Fruit fly (Drosophila melanogaster) whole organism, embryonic: ENCODE results near the gene CG32983.

Experiments
- Blimp-1 ChIP-seq: fragments of 200-800 bp; sonication (Bioruptor generic); optimal IDR thresholded peaks from 3 replicates; lab custom pipeline; 2018; ENCODE audit warnings: missing biosample characterization, missing genetic modification characterization, mild to moderate bottlenecking, moderate library complexity, missing genetic modification reagents
- Bteb2 ChIP-seq: fragments of 200-800 bp; sonication (Bioruptor generic); optimal IDR thresholded peaks from 2 replicates; lab custom pipeline; 2016; ENCODE audit warnings: missing biosample characterization, missing genetic modification characterization
- CG11456 ChIP-seq: fragments of 200-800 bp; sonication (Bioruptor generic); IDR thresholded peaks from 3 replicates; pipeline ENCODE4 v1.3.6; 2022; ENCODE audit warnings: missing biosample characterization, missing genetic modification characterization
- CG12659 ChIP-seq: fragments of 200-800 bp; sonication (Bioruptor generic); optimal IDR thresholded peaks from 3 replicates; lab custom pipeline; 2017; ENCODE audit warnings: mild to moderate bottlenecking, missing biosample characterization, missing genetic modification reagents, missing genetic modification characterization
- CG15479 ChIP-seq: fragments of 200-800 bp; sonication (Bioruptor generic); optimal IDR thresholded peaks from 3 replicates; lab custom pipeline; 2019; ENCODE audit warnings: missing biosample characterization, mild to moderate bottlenecking, missing genetic modification characterization, moderate library complexity
- CG18476 ChIP-seq: fragments of 200-800 bp; sonication (Bioruptor generic); optimal IDR thresholded peaks from 2 replicates; lab custom pipeline; 2016; ENCODE audit warnings: missing biosample characterization, mild to moderate bottlenecking, missing genetic modification characterization
- CG18764 ChIP-seq: fragments of 200-800 bp; sonication (Bioruptor generic); optimal IDR thresholded peaks from 3 replicates; lab custom pipeline; 2016; ENCODE audit warnings: missing biosample characterization, missing genetic modification characterization
- CG3065 ChIP-seq: fragments of 200-800 bp; sonication (Bioruptor generic); optimal IDR thresholded peaks from 2 replicates; lab custom pipeline; 2016; ENCODE audit warnings: missing biosample characterization, missing genetic modification characterization
- CG6272 ChIP-seq: fragments of 200-800 bp; sonication (Bioruptor generic); IDR thresholded peaks from 2 replicates; pipeline ENCODE4 v1.3.6; 2022; ENCODE audit warnings: missing biosample characterization, missing genetic modification characterization
- CG7372 ChIP-seq: fragments of 200-800 bp; sonication (Bioruptor generic); IDR thresholded peaks from 2 replicates; pipeline ENCODE4 v1.3.6; 2022; ENCODE audit warnings: missing biosample characterization, missing genetic modification characterization
- CG7963 ChIP-seq: fragments of 200-800 bp; sonication (Bioruptor generic); IDR thresholded peaks from 3 replicates; pipeline ENCODE4 v1.3.6; 2022; ENCODE audit warnings: missing biosample characterization, missing genetic modification characterization; ENCODE audit not compliant: partially characterized antibody
- CG8388 ChIP-seq: fragments of 200-800 bp; sonication (Bioruptor generic); optimal IDR thresholded peaks from 2 replicates; lab custom pipeline; 2019; ENCODE audit warnings: missing biosample characterization, mild to moderate bottlenecking, missing genetic modification characterization, moderate library complexity
- CG8478 ChIP-seq: fragments of >200 bp; optimal IDR thresholded peaks from 2 replicates; lab custom pipeline; 2018
- CoRest ChIP-seq: fragments of 200-800 bp; sonication (Bioruptor generic); optimal IDR thresholded peaks from 3 replicates; lab custom pipeline; 2018; ENCODE audit warnings: missing biosample characterization, mild to moderate bottlenecking, missing genetic modification characterization, moderate library complexity
- D ChIP-seq, 2 experiments: fragments of 200-800 bp in 1 of 2; fragments of >200 bp in 1 of 2; sonication (Bioruptor generic) in 1 of 2; optimal IDR thresholded peaks; 2 replicates in 1 of 2; 3 replicates in 1 of 2; lab custom pipeline; 2017; ENCODE audit warnings: mild to moderate bottlenecking in 1 of 2, missing biosample characterization in 1 of 2, missing genetic modification characterization in 1 of 2, missing genetic modification reagents in 1 of 2
- HmgZ ChIP-seq: fragments of 200-800 bp; sonication (Bioruptor generic); optimal IDR thresholded peaks from 2 replicates; lab custom pipeline; 2018; ENCODE audit warnings: missing biosample characterization, mild to moderate bottlenecking, missing genetic modification characterization
- Hr39 ChIP-seq: fragments of >200 bp; optimal IDR thresholded peaks from 2 replicates; lab custom pipeline; 2017
- MBD-R2 ChIP-seq: fragments of 200-800 bp; sonication (Bioruptor generic); IDR thresholded peaks from 2 replicates; pipeline ENCODE4 v1.3.6; 2022; ENCODE audit warnings: missing biosample characterization, missing genetic modification characterization
- PHDP ChIP-seq: fragments of 200-800 bp; sonication (Bioruptor generic); optimal IDR thresholded peaks from 3 replicates; lab custom pipeline; 2018; ENCODE audit warnings: missing biosample characterization, mild to moderate bottlenecking, missing genetic modification characterization, moderate library complexity
- Spps ChIP-seq: fragments of 200-800 bp; sonication (Bioruptor generic); optimal IDR thresholded peaks from 2 replicates; lab custom pipeline; 2018; ENCODE audit warnings: missing biosample characterization, mild to moderate bottlenecking, missing genetic modification characterization
- TFAM ChIP-seq: fragments of 200-800 bp; sonication (Bioruptor generic); optimal IDR thresholded peaks from 2 replicates; lab custom pipeline; 2017; ENCODE audit warnings: missing biosample characterization, missing genetic modification characterization, inconsistent platforms
- bigmax ChIP-seq: fragments of 200-800 bp; sonication (Bioruptor generic); optimal IDR thresholded peaks from 2 replicates; lab custom pipeline; 2018; ENCODE audit warnings: missing biosample characterization, mild to moderate bottlenecking, missing genetic modification characterization
- cas ChIP-seq: fragments of 200-800 bp; sonication (Bioruptor generic); IDR thresholded peaks from 2 replicates; pipeline ENCODE4 v1.3.6; 2022; ENCODE audit warnings: missing biosample characterization, missing genetic modification characterization
- fd102C ChIP-seq: fragments of 200-800 bp; sonication (Bioruptor generic); optimal IDR thresholded peaks from 2 replicates; lab custom pipeline; 2018; ENCODE audit warnings: missing biosample characterization, mild to moderate bottlenecking, missing genetic modification characterization, moderate library complexity
- fd3F ChIP-seq: fragments of 200-800 bp; sonication (Bioruptor generic); optimal IDR thresholded peaks from 2 replicates; lab custom pipeline; 2018; ENCODE audit warnings: missing biosample characterization, mild to moderate bottlenecking, missing genetic modification characterization, moderate library complexity
- fd96Cb ChIP-seq: fragments of 200-800 bp; sonication (Bioruptor generic); optimal IDR thresholded peaks from 2 replicates; lab custom pipeline; 2018; ENCODE audit warnings: missing biosample characterization, mild to moderate bottlenecking, missing genetic modification characterization, moderate library complexity
- jumu ChIP-seq: fragments of 200-800 bp; sonication (Bioruptor generic); optimal IDR thresholded peaks from 3 replicates; lab custom pipeline; 2016; ENCODE audit warnings: missing biosample characterization, missing genetic modification characterization
- knrl ChIP-seq: fragments of 200-800 bp; sonication (Bioruptor generic); IDR thresholded peaks from 3 replicates; pipeline ENCODE4 v1.3.6; 2022; ENCODE audit warnings: missing biosample characterization, missing genetic modification characterization; ENCODE audit not compliant: partially characterized antibody
- nau ChIP-seq: fragments of 200-800 bp; sonication (Bioruptor generic); optimal IDR thresholded peaks from 3 replicates; lab custom pipeline; 2017; ENCODE audit warnings: missing biosample characterization, mild to moderate bottlenecking, missing genetic modification characterization, missing genetic modification reagents
- nmo ChIP-seq: fragments of 200-800 bp; sonication (Bioruptor generic); optimal IDR thresholded peaks from 2 replicates; lab custom pipeline; 2018; ENCODE audit warnings: missing biosample characterization, mild to moderate bottlenecking, missing genetic modification characterization, moderate library complexity
- pho ChIP-seq: fragments of 200-800 bp; sonication (Bioruptor generic); optimal IDR thresholded peaks from 2 replicates; lab custom pipeline; 2016; ENCODE audit warnings: missing biosample characterization, missing genetic modification characterization
- pros ChIP-seq: fragments of 200-800 bp; sonication (Bioruptor generic); optimal IDR thresholded peaks from 3 replicates; lab custom pipeline; 2019; ENCODE audit warnings: missing biosample characterization, mild to moderate bottlenecking, missing genetic modification characterization, moderate library complexity
- pzg ChIP-seq: fragments of 200-800 bp; sonication (Bioruptor generic); optimal IDR thresholded peaks from 3 replicates; lab custom pipeline; 2018; ENCODE audit warnings: missing biosample characterization, mild to moderate bottlenecking, missing genetic modification characterization, moderate library complexity
- sc ChIP-seq, 3 experiments: fragments of >200 bp in 2 of 3; fragments of 200-800 bp in 1 of 3; sonication (Bioruptor generic) in 1 of 3; optimal IDR thresholded peaks; 2 replicates in 2 of 3; 3 replicates in 1 of 3; lab custom pipeline; 2017; ENCODE audit warnings: mild to moderate bottlenecking in 1 of 3, missing biosample characterization in 1 of 3, missing genetic modification characterization in 1 of 3, missing genetic modification reagents in 1 of 3
- sima ChIP-seq: fragments of 200-800 bp; sonication (Bioruptor generic); optimal IDR thresholded peaks from 2 replicates; lab custom pipeline; 2016; ENCODE audit warnings: missing biosample characterization, missing genetic modification characterization
- sr ChIP-seq: fragments of 200-800 bp; sonication (Bioruptor generic); IDR thresholded peaks from 3 replicates; pipeline ENCODE4 v1.3.6; 2022; ENCODE audit warnings: missing biosample characterization, missing genetic modification characterization
- wek ChIP-seq: fragments of 200-800 bp; sonication (Bioruptor generic); optimal IDR thresholded peaks from 3 replicates; lab custom pipeline; 2018; ENCODE audit warnings: missing biosample characterization, mild to moderate bottlenecking, missing genetic modification characterization, moderate library complexity
- zfh2 ChIP-seq: fragments of 200-800 bp; sonication (Bioruptor generic); optimal IDR thresholded peaks from 2 replicates; lab custom pipeline; 2016; ENCODE audit warnings: missing biosample characterization, missing genetic modification characterization

CG32983 gene

dm6 chr2L:8834806-8835483, 30.7 kb upstream of the CG32983 start (continued):
- TF ChIP-seq nau (GFP tag; lab: Kevin White, UChicago), result no peak
- TF ChIP-seq nmo (GFP tag; lab: Kevin White, UChicago), result peak; percentile 86
- no peak for TF ChIP-seq HmgZ
- TF ChIP-seq bigmax (GFP tag; lab: Kevin White, UChicago), result no peak
- TF ChIP-seq pho (GFP tag; lab: Kevin White, UChicago), result no peak
- TF ChIP-seq, all 482 proteins: peak for 219

- no peak for TF ChIP-seq sc (optimal IDR thresholded peaks at IDR 0.05; lab: Kevin White, UChicago)
- TF ChIP-seq sc (GFP tag; optimal IDR thresholded peaks at IDR 0.05; lab: Kevin White, UChicago), result no peak
- no peak for TF ChIP-seq CG7963
- peak; percentile 76 for TF ChIP-seq D (optimal IDR thresholded peaks at IDR 0.05; lab: Kevin White, UChicago)
- TF ChIP-seq D (GFP tag; optimal IDR thresholded peaks at IDR 0.05; lab: Kevin White, UChicago), result no peak
- TF ChIP-seq CG3065 (GFP tag; lab: Kevin White, UChicago), result no peak
- no peak for TF ChIP-seq TFAM (GFP tag; lab: Kevin White, UChicago)
- no peak for TF ChIP-seq fd102C
- no peak for TF ChIP-seq CG18764 (GFP tag; lab: Kevin White, UChicago)
- no peak for TF ChIP-seq fd3F
- TF ChIP-seq sr (GFP tag; lab: Robert Waterston, UW), result no peak
- TF ChIP-seq jumu (GFP tag; lab: Kevin White, UChicago), result no peak
- TF ChIP-seq CG15479 (GFP tag; lab: Kevin White, UChicago), result peak; percentile 81
- no peak for TF ChIP-seq CG8388 (GFP tag; lab: Kevin White, UChicago)
- peak; percentile 20; the same call in 1 of the 2 replicates for TF ChIP-seq CG7372 (GFP tag; lab: Robert Waterston, UW)
- no peak for TF ChIP-seq fd96Cb (tag; lab: Kevin White, UChicago)
- TF ChIP-seq pzg (GFP tag; lab: Kevin White, UChicago), result no peak
- TF ChIP-seq PHDP (tag; lab: Kevin White, UChicago), result no peak
- TF ChIP-seq wek (GFP tag; lab: Kevin White, UChicago), result no peak
- no peak for TF ChIP-seq Bteb2
- TF ChIP-seq CG6272 (GFP tag; lab: Robert Waterston, UW), result no peak
- no peak for TF ChIP-seq sima (GFP tag; lab: Kevin White, UChicago)
- TF ChIP-seq Blimp-1 (GFP tag; lab: Kevin White, UChicago), result no peak
- TF ChIP-seq HmgZ, result no peak
- TF ChIP-seq CG11456 (GFP tag; lab: Robert Waterston, UW), result no peak
- no peak for TF ChIP-seq CG12659 (GFP tag; lab: Kevin White, UChicago)
- TF ChIP-seq pros (GFP tag; lab: Kevin White, UChicago), result no peak
- no peak for TF ChIP-seq zfh2 (GFP tag; lab: Kevin White, UChicago)
- no peak for TF ChIP-seq MBD-R2
- TF ChIP-seq knrl, result no peak
- TF ChIP-seq CoRest (tag; lab: Kevin White, UChicago), result no peak
- no peak for TF ChIP-seq cas (GFP tag; lab: Robert Waterston, UW)
- TF ChIP-seq Hr39 (lab: Kevin White, UChicago), result no peak
- no peak for TF ChIP-seq Spps (tag; lab: Kevin White, UChicago)
- no peak for TF ChIP-seq CG18476 (GFP tag; lab: Kevin White, UChicago)
- TF ChIP-seq CG8478 (lab: Kevin White, UChicago), result peak; percentile 68
- TF ChIP-seq, all 482 proteins: peak for 4
Observed at dm6 chr2L:8839193-8839592, 26.5 kb upstream of the CG32983 start.
